Worm (Caenorhabditis elegans) whole organism, young adult: ENCODE measurements around the gene F59B1.2.

Source experiments
- B0336.3 ChIP-seq: fragments of 200-800 bp; sonication (Bioruptor generic); IDR thresholded peaks from 2 replicates; pipeline ENCODE4 v1.3.6; 2022; ENCODE audit warnings: missing genetic modification characterization, missing compliant biosample characterization
- C17E4.6 ChIP-seq: fragments of 200-800 bp; sonication (Bioruptor generic); IDR thresholded peaks from 2 replicates; pipeline ENCODE4 v1.3.6; 2022; ENCODE audit warnings: missing genetic modification reagents, missing genetic modification characterization, missing compliant biosample characterization
- F55B11.4 ChIP-seq: sonication (generic microtip); optimal IDR thresholded peaks from 2 replicates; lab custom pipeline; 2016; ENCODE audit warnings: missing compliant biosample characterization, missing genetic modification characterization, borderline replicate concordance; ENCODE audit not compliant: insufficient read depth
- Y56A3A.18 ChIP-seq: fragments of 200-800 bp; sonication (Bioruptor generic); IDR thresholded peaks from 2 replicates; pipeline ENCODE4 v1.3.6; 2022; ENCODE audit warnings: missing genetic modification reagents, missing genetic modification characterization, missing compliant biosample characterization
- Y95B8A.8 ChIP-seq: fragments of 200-800 bp; sonication (Bioruptor generic); IDR thresholded peaks from 2 replicates; pipeline ENCODE4 v1.3.6; 2022; ENCODE audit warnings: missing genetic modification reagents, missing genetic modification characterization, missing compliant biosample characterization
- atf-7 ChIP-seq: sonication (generic microtip); optimal IDR thresholded peaks from 2 replicates; lab custom pipeline; 2017; ENCODE audit warnings: mild to moderate bottlenecking, missing genetic modification characterization, missing compliant biosample characterization
- attf-3 ChIP-seq: fragments of 200-800 bp; sonication (Bioruptor generic); conservative IDR thresholded peaks from 2 replicates; pipeline ENCODE4 v1.3.6; 2022; ENCODE audit warnings: missing genetic modification reagents, missing genetic modification characterization, missing compliant biosample characterization
- attf-5 ChIP-seq: fragments of 200-800 bp; sonication (Bioruptor generic); optimal IDR thresholded peaks from 2 replicates; lab custom pipeline; 2018; ENCODE audit warnings: mild to moderate bottlenecking, missing genetic modification characterization, missing compliant biosample characterization
- attf-6 ChIP-seq: fragments of 200-800 bp; sonication (Bioruptor generic); IDR thresholded peaks from 2 replicates; pipeline ENCODE4 v1.3.6; 2022; ENCODE audit warnings: missing genetic modification reagents, missing genetic modification characterization, missing compliant biosample characterization
- cebp-1 ChIP-seq, 2 experiments: fragments of 200-800 bp in 1 of 2; sonication (Bioruptor generic) in 1 of 2; sonication (generic microtip) in 1 of 2; IDR thresholded peaks in 1 of 2; optimal IDR thresholded peaks in 1 of 2; 2 replicates each; pipeline versions ENCODE4 v1.3.6 to Lab custom; 2017 to 2022; ENCODE audit warnings: missing compliant biosample characterization in 2 of 2, missing genetic modification characterization in 2 of 2, mild to moderate bottlenecking in 1 of 2, missing genetic modification reagents in 1 of 2, moderate library complexity in 1 of 2
- ceh-58 ChIP-seq: fragments of 200-800 bp; sonication (Bioruptor generic); IDR thresholded peaks from 2 replicates; pipeline ENCODE4 v1.3.6; 2022; ENCODE audit warnings: missing genetic modification characterization, missing compliant biosample characterization
- ceh-91 ChIP-seq: fragments of 200-800 bp; sonication (Bioruptor generic); IDR thresholded peaks from 2 replicates; pipeline ENCODE4 v1.3.6; 2022; ENCODE audit warnings: missing genetic modification reagents, missing genetic modification characterization, missing compliant biosample characterization
- die-1 ChIP-seq: sonication (generic microtip); optimal IDR thresholded peaks from 2 replicates; lab custom pipeline; 2016; ENCODE audit warnings: missing genotype, mild to moderate bottlenecking, missing genetic modification characterization, missing compliant biosample characterization
- dox-1 ChIP-seq: fragments of 200-800 bp; sonication (Bioruptor generic); IDR thresholded peaks from 2 replicates; pipeline ENCODE4 v1.3.6; 2022; ENCODE audit warnings: missing genetic modification reagents, missing genetic modification characterization, missing compliant biosample characterization
- dpff-1 ChIP-seq: sonication (generic microtip); optimal IDR thresholded peaks from 2 replicates; lab custom pipeline; 2017; ENCODE audit warnings: mild to moderate bottlenecking, missing genetic modification characterization, missing compliant biosample characterization
- efl-1 ChIP-seq: fragments of 150-350 bp; optimal IDR thresholded peaks from 2 replicates; lab custom pipeline; 2014; ENCODE audit warnings: missing biosample characterization, missing genetic modification reagents, missing genetic modification characterization
- egl-18 ChIP-seq: fragments of 200-800 bp; sonication (Bioruptor generic); IDR thresholded peaks from 2 replicates; pipeline ENCODE4 v1.3.6; 2022; ENCODE audit warnings: missing genetic modification reagents, missing genetic modification characterization, missing compliant biosample characterization
- egl-44 ChIP-seq: fragments of 200-800 bp; sonication (Bioruptor generic); IDR thresholded peaks from 2 replicates; pipeline ENCODE4 v1.3.6; 2022; ENCODE audit warnings: missing genetic modification reagents, missing genetic modification characterization, missing compliant biosample characterization
- egrh-3 ChIP-seq: fragments of 200-800 bp; sonication (Bioruptor generic); IDR thresholded peaks from 2 replicates; pipeline ENCODE4 v1.3.6; 2022; ENCODE audit warnings: missing genetic modification reagents, missing genetic modification characterization, missing compliant biosample characterization
- gei-17 ChIP-seq: fragments of 200-800 bp; sonication (Bioruptor generic); optimal IDR thresholded peaks from 2 replicates; lab custom pipeline; 2018; ENCODE audit warnings: mild to moderate bottlenecking, missing genetic modification characterization, missing compliant biosample characterization
- hsf-1 ChIP-seq: fragments of 200-800 bp; sonication (Bioruptor generic); IDR thresholded peaks from 2 replicates; pipeline ENCODE4 v1.3.6; 2022; ENCODE audit warnings: missing genetic modification reagents, missing genetic modification characterization, missing compliant biosample characterization
- lag-1 ChIP-seq: fragments of 200-800 bp; sonication (Bioruptor generic); IDR thresholded peaks from 2 replicates; pipeline ENCODE4 v1.3.6; 2022; ENCODE audit warnings: missing genetic modification reagents, missing genetic modification characterization, missing compliant biosample characterization
- let-526 ChIP-seq: fragments of 200-800 bp; sonication (Bioruptor generic); IDR thresholded peaks from 2 replicates; pipeline ENCODE4 v1.3.6; 2022; ENCODE audit warnings: missing genetic modification reagents, missing genetic modification characterization, missing compliant biosample characterization
- let-607 ChIP-seq, 2 experiments: fragments of 200-800 bp in 1 of 2; sonication (Bioruptor generic) in 1 of 2; sonication (generic microtip) in 1 of 2; optimal IDR thresholded peaks; 2 replicates each; lab custom pipeline; 2016 to 2018; ENCODE audit warnings: mild to moderate bottlenecking in 2 of 2, missing compliant biosample characterization in 2 of 2, missing genetic modification characterization in 2 of 2, moderate library complexity in 2 of 2, missing genotype in 1 of 2
- lin-54 ChIP-seq: fragments of 200-800 bp; sonication (Bioruptor generic); optimal IDR thresholded peaks from 2 replicates; lab custom pipeline; 2018; ENCODE audit warnings: mild to moderate bottlenecking, missing genetic modification characterization, missing compliant biosample characterization
- lsl-1 ChIP-seq: fragments of 200-800 bp; sonication (Bioruptor generic); optimal IDR thresholded peaks from 2 replicates; lab custom pipeline; 2018; ENCODE audit warnings: mild to moderate bottlenecking, missing genetic modification characterization, moderate library complexity, missing compliant biosample characterization
- madf-10 ChIP-seq: sonication (generic microtip); optimal IDR thresholded peaks from 2 replicates; lab custom pipeline; 2016; ENCODE audit warnings: mild to moderate bottlenecking, missing genetic modification characterization, missing compliant biosample characterization
- nfya-2 ChIP-seq: fragments of 200-800 bp; sonication (Bioruptor generic); IDR thresholded peaks from 2 replicates; pipeline ENCODE4 v1.3.6; 2022; ENCODE audit warnings: missing genetic modification reagents, missing genetic modification characterization, missing compliant biosample characterization
- nfyb-1 ChIP-seq: fragments of 200-800 bp; sonication (Bioruptor generic); IDR thresholded peaks from 2 replicates; pipeline ENCODE4 v1.3.6; 2022; ENCODE audit warnings: missing genetic modification reagents, missing genetic modification characterization, missing compliant biosample characterization
- nhr-80 ChIP-seq: sonication (generic microtip); optimal IDR thresholded peaks from 2 replicates; lab custom pipeline; 2016; ENCODE audit warnings: missing genetic modification characterization, missing compliant biosample characterization
- nhr-90 ChIP-seq: sonication (generic microtip); optimal IDR thresholded peaks from 2 replicates; lab custom pipeline; 2016; ENCODE audit warnings: missing genotype, mild to moderate bottlenecking, missing genetic modification characterization, missing compliant biosample characterization
- repo-1 ChIP-seq: sonication (generic microtip); optimal IDR thresholded peaks from 2 replicates; lab custom pipeline; 2017; ENCODE audit warnings: mild to moderate bottlenecking, missing genetic modification characterization, missing compliant biosample characterization
- rpc-1 ChIP-seq, 2 experiments: fragments of 150-350 bp in 1 of 2; sonication (generic microtip) in 1 of 2; optimal IDR thresholded peaks; 2 replicates each; lab custom pipeline; 2014 to 2018; ENCODE audit warnings: missing biosample characterization in 1 of 2, missing genetic modification characterization in 1 of 2, missing genetic modification reagents in 1 of 2, missing genotype in 1 of 2
- snpc-1.1 ChIP-seq: sonication (generic microtip); optimal IDR thresholded peaks from 2 replicates; lab custom pipeline; 2017; ENCODE audit warnings: missing genetic modification characterization, mild to moderate bottlenecking, missing compliant biosample characterization, antibody characterized with exemption, moderate library complexity, missing genotype, missing genetic modification reagents; ENCODE audit not compliant: insufficient read depth
- snpc-1.3 ChIP-seq: sonication (generic microtip); optimal IDR thresholded peaks from 2 replicates; lab custom pipeline; 2017; ENCODE audit warnings: missing genetic modification characterization, mild to moderate bottlenecking, missing compliant biosample characterization, antibody characterized with exemption, moderate library complexity, missing genotype, missing genetic modification reagents; ENCODE audit not compliant: insufficient read depth
- snpc-4 ChIP-seq, 5 experiments: fragments of 150-350 bp in 1 of 5; sonication (generic microtip) in 4 of 5; optimal IDR thresholded peaks; 2 replicates each; lab custom pipeline; 2014 to 2018; ENCODE audit warnings: missing genetic modification characterization in 5 of 5, missing biosample characterization in 3 of 5, antibody characterized with exemption in 2 of 5, mild to moderate bottlenecking in 2 of 5, missing compliant biosample characterization in 2 of 5, missing genotype in 2 of 5, moderate library complexity in 2 of 5, missing genetic modification reagents in 1 of 5
- tbp1 ChIP-seq: fragments of 200-800 bp; sonication (Bioruptor generic); optimal IDR thresholded peaks from 2 replicates; lab custom pipeline; 2018; ENCODE audit warnings: mild to moderate bottlenecking, missing genetic modification characterization, missing compliant biosample characterization
- tbx-9 ChIP-seq: sonication (generic microtip); optimal IDR thresholded peaks from 2 replicates; lab custom pipeline; 2016; ENCODE audit warnings: borderline replicate concordance, missing genetic modification characterization, inconsistent platforms, missing compliant biosample characterization
- unc-62 ChIP-seq: fragments of 150-350 bp; optimal IDR thresholded peaks from 2 replicates; lab custom pipeline; 2014; ENCODE audit warnings: missing biosample characterization, missing genetic modification reagents, missing genetic modification characterization
- ztf-22 ChIP-seq: fragments of 200-800 bp; sonication (Bioruptor generic); optimal IDR thresholded peaks from 2 replicates; lab custom pipeline; 2018; ENCODE audit warnings: mild to moderate bottlenecking, missing genetic modification characterization, moderate library complexity, missing compliant biosample characterization

Gene F59B1.2

DNA sequence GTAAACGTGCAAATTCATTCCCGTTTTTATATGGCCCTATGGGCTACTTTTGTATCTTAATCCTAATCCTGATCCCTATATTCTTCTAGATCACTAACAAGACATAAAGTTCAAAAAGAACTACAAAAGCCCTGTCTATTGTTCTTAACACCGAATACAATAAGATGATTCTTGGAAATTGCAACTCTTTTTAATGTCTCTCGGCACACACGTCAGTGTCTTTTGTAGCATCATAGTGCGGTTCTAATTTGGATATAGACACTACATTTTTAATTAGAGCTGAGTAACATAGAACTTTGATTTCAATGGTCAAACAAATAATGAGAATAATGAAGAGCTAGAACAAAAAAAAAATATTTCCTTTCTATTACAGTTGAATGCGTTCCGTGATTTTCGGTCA lies 6.7 kb downstream of the F59B1.2 start:
- no peak for TF ChIP-seq C17E4.6 (GFP tag; lab: Robert Waterston, UW)
- no peak for TF ChIP-seq egl-44 (GFP tag; lab: Robert Waterston, UW)
- no peak for TF ChIP-seq attf-6 (GFP tag; lab: Robert Waterston, UW)
- no peak for TF ChIP-seq ceh-91
- no peak for TF ChIP-seq F55B11.4
- TF ChIP-seq snpc-1.1 (tag; lab: Kevin White, UChicago), result no peak
- no peak for TF ChIP-seq B0336.3 (GFP tag; lab: Robert Waterston, UW)
- TF ChIP-seq egl-18, result no peak
- TF ChIP-seq Y56A3A.18 (GFP tag; lab: Robert Waterston, UW), result no peak

DNA sequence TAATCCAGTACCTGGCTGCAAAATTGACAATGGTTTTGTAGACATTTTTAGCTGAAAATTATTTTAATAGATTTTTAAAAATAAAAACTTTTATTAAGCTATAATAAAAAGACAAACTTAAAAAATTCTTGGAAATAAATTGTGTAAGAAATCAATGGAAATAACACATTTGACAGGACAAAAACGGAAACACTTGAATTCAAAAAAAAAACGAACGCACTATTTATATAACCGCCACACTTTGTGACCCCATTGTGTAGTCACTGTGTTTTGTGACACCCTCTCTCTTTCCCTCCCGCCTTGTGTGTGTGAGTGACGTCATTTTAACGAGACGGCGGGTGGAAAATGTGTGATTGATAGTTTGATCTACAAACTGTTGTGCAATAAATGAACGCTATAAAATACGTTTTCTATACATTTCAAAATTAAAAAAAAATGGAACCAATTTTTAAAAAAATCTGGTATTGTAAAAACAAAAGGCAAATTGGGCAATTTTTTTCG lies 11.1 kb downstream of the F59B1.2 start, which contains the start of gene F59B1.8:
Gene F59B1.8, minus strand, starts transcription at position 51 of the 501 bp plus-strand sequence.
- TF ChIP-seq unc-62 (GFP tag; lab: Kevin White, UChicago), result peak; percentile 92
- TF ChIP-seq let-607 (tag; optimal IDR thresholded peaks at IDR 0.05; lab: Kevin White, UChicago), result peak in 1 of 2 experiments; percentile 23
- TF ChIP-seq atf-7 (tag; lab: Kevin White, UChicago), result peak; percentile 99
- TF ChIP-seq tbp1 (GFP tag; lab: Kevin White, UChicago), result peak; percentile 56
- TF ChIP-seq nfya-2 (GFP tag; lab: Robert Waterston, UW), result no peak
- TF ChIP-seq ceh-58 (GFP tag; lab: Robert Waterston, UW), result no peak
- TF ChIP-seq egrh-3 (GFP tag; lab: Robert Waterston, UW), result no peak
- TF ChIP-seq attf-3, result no peak
- no peak for TF ChIP-seq die-1 (tag; lab: Kevin White, UChicago)
- peak; percentile 1 for TF ChIP-seq gei-17 (GFP tag; lab: Kevin White, UChicago)
- TF ChIP-seq dpff-1, result no peak
- TF ChIP-seq rpc-1 (optimal IDR thresholded peaks at IDR 0.05; lab: Kevin White, UChicago), result no peak
- no peak for TF ChIP-seq rpc-1 (tag; optimal IDR thresholded peaks at IDR 0.05; lab: Kevin White, UChicago)
- TF ChIP-seq nfyb-1 (GFP tag; lab: Robert Waterston, UW), result 0 out of 2 replicates have a peak, but pooled peaks have one; percentile 14
- TF ChIP-seq madf-10 (tag; lab: Kevin White, UChicago), result peak; percentile 60
- TF ChIP-seq repo-1, result no peak
- TF ChIP-seq nhr-90 (tag; lab: Kevin White, UChicago), result peak; percentile 23
- TF ChIP-seq lin-54 (GFP tag; lab: Kevin White, UChicago), result peak; percentile 14
- TF ChIP-seq nhr-80 (tag; lab: Kevin White, UChicago), result peak; percentile 83
- peak; percentile 49; the same call in 1 of the 2 replicates for TF ChIP-seq dox-1 (GFP tag; lab: Robert Waterston, UW)
- TF ChIP-seq Y95B8A.8, result no peak
- no peak for TF ChIP-seq snpc-1.3 (tag; lab: Kevin White, UChicago)
- no peak for TF ChIP-seq tbx-9
- TF ChIP-seq snpc-4 (GFP tag; optimal IDR thresholded peaks at IDR 0.05; lab: Kevin White, UChicago), result no peak
- peak in 1 of 4 experiments; percentile 59 for TF ChIP-seq snpc-4 (tag; optimal IDR thresholded peaks at IDR 0.05; lab: Kevin White, UChicago)
- TF ChIP-seq lag-1 (GFP tag; lab: Robert Waterston, UW), result no peak
- TF ChIP-seq ztf-22 (GFP tag; lab: Kevin White, UChicago), result peak; percentile 45
- no peak for TF ChIP-seq lsl-1
- TF ChIP-seq attf-5 (GFP tag; lab: Kevin White, UChicago), result peak; percentile 14
- peak; percentile 47; the same call in 1 of the 2 replicates for TF ChIP-seq cebp-1 (GFP tag; IDR thresholded peaks at IDR 0.05; lab: Robert Waterston, UW)
- TF ChIP-seq cebp-1 (tag; optimal IDR thresholded peaks at IDR 0.05; lab: Kevin White, UChicago), result peak; percentile 74
- no peak for TF ChIP-seq hsf-1 (GFP tag; lab: Robert Waterston, UW)
- no peak for TF ChIP-seq F55B11.4
- TF ChIP-seq B0336.3 (GFP tag; lab: Robert Waterston, UW), result 0 out of 2 replicates have a peak, but pooled peaks have one; percentile 20
- TF ChIP-seq let-526 (GFP tag; lab: Robert Waterston, UW), result 0 out of 2 replicates have a peak, but pooled peaks have one; percentile 9
- TF ChIP-seq efl-1 (GFP tag; lab: Kevin White, UChicago), result peak; percentile 8
- TF ChIP-seq, all 124 proteins: peak for 18
